Fruit fly (Drosophila melanogaster) whole organism, pupa: ENCODE measurements around the gene CG10561.

Source experiments
- CG13204 ChIP-seq: fragments of 200-800 bp; sonication (Bioruptor generic); optimal IDR thresholded peaks from 2 replicates; lab custom pipeline; 2018; ENCODE audit warnings: missing biosample characterization, mild to moderate bottlenecking, missing genetic modification characterization, moderate library complexity
- CG14655 ChIP-seq: fragments of 200-800 bp; sonication (Bioruptor generic); optimal IDR thresholded peaks from 3 replicates; lab custom pipeline; 2017; ENCODE audit warnings: mild to moderate bottlenecking, missing biosample characterization, missing genetic modification reagents, missing genetic modification characterization
- CG8159 ChIP-seq: fragments of 200-800 bp; sonication (Bioruptor generic); optimal IDR thresholded peaks from 3 replicates; lab custom pipeline; 2018; ENCODE audit warnings: missing biosample characterization, mild to moderate bottlenecking, missing genetic modification characterization, moderate library complexity
- Snoo ChIP-seq: fragments of 200-800 bp; sonication (Bioruptor generic); optimal IDR thresholded peaks from 3 replicates; lab custom pipeline; 2017; ENCODE audit warnings: missing biosample characterization, mild to moderate bottlenecking, missing genetic modification characterization, inconsistent platforms

DNA sequence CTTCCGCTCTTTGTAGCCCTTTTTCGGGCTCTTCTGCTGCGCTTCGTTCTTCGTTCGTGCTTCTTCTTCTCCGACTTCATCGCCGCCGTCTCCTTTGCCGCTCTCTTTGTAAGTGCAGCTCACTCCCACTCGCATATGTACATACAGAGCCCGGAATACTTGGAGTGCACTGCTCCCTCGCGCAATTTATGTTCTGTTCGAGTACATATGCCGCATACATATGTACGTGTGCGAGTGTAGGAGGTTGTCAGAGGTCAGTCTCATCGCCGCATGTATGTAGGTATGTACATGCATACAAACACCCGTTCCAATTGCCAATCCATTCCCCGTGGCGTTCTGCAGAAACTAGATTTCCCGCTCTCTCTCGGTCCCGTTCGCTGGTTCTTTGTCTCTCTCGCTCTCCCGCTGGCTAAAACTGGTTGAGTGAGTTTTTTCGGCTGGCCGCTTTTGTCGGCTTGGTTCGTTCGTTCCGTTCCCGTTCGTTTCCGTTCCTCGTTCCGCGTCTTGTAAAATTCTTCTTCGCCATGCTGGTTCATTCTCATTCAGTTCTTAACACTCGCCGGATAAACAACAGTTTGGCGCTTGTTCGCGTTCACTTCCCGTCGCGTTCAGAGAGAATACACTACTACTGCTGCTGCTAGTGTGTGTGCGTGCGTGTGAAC is 43.9 kb downstream of the CG10561 start:
- TF ChIP-seq CG8159 (tag; lab: Kevin White, UChicago) (peak; percentile 45), Snoo (peak; percentile 41), CG13204 (GFP tag; lab: Kevin White, UChicago) (peak; percentile 43), CG14655 (GFP tag; lab: Kevin White, UChicago) (no peak)
